Worm (Caenorhabditis elegans) whole organism, L1 larva: ENCODE results near the gene C23H4.8.

Source experiments
- C04F5.9 ChIP-seq: sonication (generic microtip); optimal IDR thresholded peaks from 2 replicates; lab custom pipeline; 2016; ENCODE audit warnings: missing genetic modification characterization, missing compliant biosample characterization
- C16A3.4 ChIP-seq: fragments of 150-350 bp; optimal IDR thresholded peaks from 2 replicates; lab custom pipeline; 2014; ENCODE audit warnings: missing biosample characterization, missing genetic modification characterization
- C34B4.2 ChIP-seq: sonication (generic microtip); optimal IDR thresholded peaks from 2 replicates; lab custom pipeline; 2017; ENCODE audit warnings: mild to moderate bottlenecking, missing genetic modification characterization, missing compliant biosample characterization
- F16B12.6 ChIP-seq: fragments of 150-350 bp; optimal IDR thresholded peaks from 2 replicates; lab custom pipeline; 2014; ENCODE audit warnings: missing biosample characterization, missing genetic modification characterization
- Y116A8C.19 ChIP-seq: sonication (generic microtip); optimal IDR thresholded peaks from 2 replicates; lab custom pipeline; 2016; ENCODE audit warnings: missing compliant biosample characterization, missing genetic modification characterization, borderline replicate concordance
- alr-1 ChIP-seq: fragments of 200-800 bp; sonication (Bioruptor generic); optimal IDR thresholded peaks from 2 replicates; lab custom pipeline; 2018; ENCODE audit warnings: borderline replicate concordance, mild to moderate bottlenecking, missing genetic modification characterization, missing compliant biosample characterization
- aly-2 ChIP-seq: fragments of 150-350 bp; optimal IDR thresholded peaks from 2 replicates; lab custom pipeline; 2014; ENCODE audit warnings: missing biosample characterization, missing genetic modification characterization
- ama-1 ChIP-seq: fragments of 150-350 bp; optimal IDR thresholded peaks from 2 replicates; lab custom pipeline; 2014
- ceh-8 ChIP-seq: fragments of 200-800 bp; sonication (Bioruptor generic); optimal IDR thresholded peaks from 2 replicates; lab custom pipeline; 2018; ENCODE audit warnings: mild to moderate bottlenecking, missing genetic modification characterization, moderate library complexity, missing compliant biosample characterization
- ceh-88 ChIP-seq: fragments of 200-800 bp; sonication (Bioruptor generic); IDR thresholded peaks from 2 replicates; pipeline ENCODE4 v1.3.6; 2022; ENCODE audit warnings: missing genetic modification characterization, missing compliant biosample characterization
- ces-1 ChIP-seq: fragments of 150-350 bp; optimal IDR thresholded peaks from 2 replicates; lab custom pipeline; 2014; ENCODE audit warnings: missing biosample characterization, missing genetic modification reagents, missing genetic modification characterization
- dsc-1 ChIP-seq: sonication (generic microtip); optimal IDR thresholded peaks from 2 replicates; lab custom pipeline; 2016; ENCODE audit warnings: mild to moderate bottlenecking, missing genetic modification characterization, missing compliant biosample characterization
- efl-3 ChIP-seq: fragments of 200-800 bp; sonication (Bioruptor generic); optimal IDR thresholded peaks from 2 replicates; lab custom pipeline; 2018; ENCODE audit warnings: mild to moderate bottlenecking, missing genetic modification characterization, missing compliant biosample characterization
- egl-27 ChIP-seq, 2 experiments: fragments of 150-350 bp in 1 of 2; sonication (generic microtip); optimal IDR thresholded peaks; 3 replicates each; lab custom pipeline; 2017 to 2018; ENCODE audit warnings: missing biosample characterization in 2 of 2, missing genetic modification characterization in 2 of 2, missing genetic modification reagents in 2 of 2
- elt-2 ChIP-seq: sonication (generic microtip); optimal IDR thresholded peaks from 2 replicates; lab custom pipeline; 2016; ENCODE audit warnings: missing genetic modification characterization, mild to moderate bottlenecking, inconsistent platforms, missing compliant biosample characterization, missing genetic modification reagents
- fkh-4 ChIP-seq: sonication (generic microtip); optimal IDR thresholded peaks from 2 replicates; lab custom pipeline; 2016; ENCODE audit warnings: missing compliant biosample characterization, missing genetic modification characterization, borderline replicate concordance
- fkh-8 ChIP-seq: sonication (generic microtip); optimal IDR thresholded peaks from 2 replicates; lab custom pipeline; 2016; ENCODE audit warnings: mild to moderate bottlenecking, missing genetic modification characterization, missing compliant biosample characterization
- grh-1 ChIP-seq: fragments of 200-800 bp; sonication (Bioruptor generic); IDR thresholded peaks from 2 replicates; pipeline ENCODE4 v1.3.6; 2022; ENCODE audit warnings: missing genetic modification reagents, missing genetic modification characterization, missing compliant biosample characterization
- hlh-4 ChIP-seq: sonication (generic microtip); optimal IDR thresholded peaks from 2 replicates; lab custom pipeline; 2016; ENCODE audit warnings: mild to moderate bottlenecking, missing genetic modification characterization, missing compliant biosample characterization
- isw-1 ChIP-seq: fragments of 200-800 bp; sonication (Bioruptor generic); IDR thresholded peaks from 2 replicates; pipeline ENCODE4 v1.3.6; 2022; ENCODE audit warnings: missing genetic modification characterization, missing compliant biosample characterization
- jun-1 ChIP-seq: fragments of 150-350 bp; optimal IDR thresholded peaks from 2 replicates; lab custom pipeline; 2014; ENCODE audit warnings: missing biosample characterization, missing genetic modification reagents, missing genetic modification characterization
- lin-13 ChIP-seq: fragments of 150-350 bp; optimal IDR thresholded peaks from 2 replicates; lab custom pipeline; 2014; ENCODE audit warnings: missing biosample characterization, missing genetic modification reagents, missing genetic modification characterization
- lin-35 ChIP-seq, 2 experiments: fragments of 150-350 bp; optimal IDR thresholded peaks; 2 replicates each; lab custom pipeline; 2014; ENCODE audit warnings: missing biosample characterization in 2 of 2, missing genetic modification characterization in 2 of 2, missing genetic modification reagents in 2 of 2
- lin-39 ChIP-seq: fragments of 150-350 bp; optimal IDR thresholded peaks from 2 replicates; lab custom pipeline; 2014; ENCODE audit warnings: missing biosample characterization, missing genetic modification reagents, missing genetic modification characterization
- mab-9 ChIP-seq: fragments of 200-800 bp; sonication (Bioruptor generic); IDR thresholded peaks from 2 replicates; pipeline ENCODE4 v1.3.6; 2022; ENCODE audit warnings: missing genetic modification reagents, missing genetic modification characterization, missing compliant biosample characterization
- mef-2 ChIP-seq: fragments of 150-350 bp; optimal IDR thresholded peaks from 2 replicates; lab custom pipeline; 2014; ENCODE audit warnings: missing biosample characterization, missing genetic modification characterization
- mep-1 ChIP-seq: fragments of 150-350 bp; optimal IDR thresholded peaks from 2 replicates; lab custom pipeline; 2014; ENCODE audit warnings: missing biosample characterization, missing genetic modification characterization
- nhr-11 ChIP-seq: fragments of 150-350 bp; optimal IDR thresholded peaks from 2 replicates; lab custom pipeline; 2014; ENCODE audit warnings: missing biosample characterization, missing genetic modification characterization
- nhr-12 ChIP-seq: sonication (generic microtip); optimal IDR thresholded peaks from 2 replicates; lab custom pipeline; 2017; ENCODE audit warnings: missing biosample characterization, missing genetic modification characterization
- nhr-20 ChIP-seq: sonication (generic microtip); optimal IDR thresholded peaks from 2 replicates; lab custom pipeline; 2016; ENCODE audit warnings: mild to moderate bottlenecking, missing genetic modification characterization, missing compliant biosample characterization
- nhr-28 ChIP-seq: fragments of 150-350 bp; optimal IDR thresholded peaks from 2 replicates; lab custom pipeline; 2014; ENCODE audit warnings: missing biosample characterization, missing genetic modification characterization
- nhr-47 ChIP-seq: sonication (generic microtip); optimal IDR thresholded peaks from 2 replicates; lab custom pipeline; 2016; ENCODE audit warnings: mild to moderate bottlenecking, missing genetic modification characterization, moderate library complexity, missing compliant biosample characterization
- nhr-76 ChIP-seq: sonication (generic microtip); optimal IDR thresholded peaks from 2 replicates; lab custom pipeline; 2017; ENCODE audit warnings: missing biosample characterization, missing genetic modification characterization
- nhr-84 ChIP-seq: sonication (generic microtip); optimal IDR thresholded peaks from 2 replicates; lab custom pipeline; 2017; ENCODE audit warnings: missing biosample characterization, missing genetic modification characterization
- nhr-85 ChIP-seq: sonication (generic microtip); peaks from one replicate; lab custom pipeline; 2016; ENCODE audit warnings: missing genetic modification characterization, inconsistent platforms, missing compliant biosample characterization
- nhr-90 ChIP-seq: sonication (generic microtip); optimal IDR thresholded peaks from 2 replicates; lab custom pipeline; 2016; ENCODE audit warnings: mild to moderate bottlenecking, missing genetic modification characterization, missing compliant biosample characterization; ENCODE audit not compliant: poor library complexity
- pag-3 ChIP-seq: sonication (generic microtip); optimal IDR thresholded peaks from 2 replicates; lab custom pipeline; 2017; ENCODE audit warnings: missing genetic modification characterization, mild to moderate bottlenecking, missing compliant biosample characterization, antibody characterized with exemption, borderline replicate concordance; ENCODE audit not compliant: insufficient read depth
- pax-3 ChIP-seq: fragments of 200-800 bp; sonication (Bioruptor generic); optimal IDR thresholded peaks from 2 replicates; lab custom pipeline; 2018; ENCODE audit warnings: mild to moderate bottlenecking, missing genetic modification characterization, moderate library complexity, missing compliant biosample characterization
- pqm-1 ChIP-seq: sonication (generic microtip); optimal IDR thresholded peaks from 3 replicates; lab custom pipeline; 2017; ENCODE audit warnings: missing biosample characterization, missing genetic modification characterization
- rnt-1 ChIP-seq: sonication (generic microtip); optimal IDR thresholded peaks from 2 replicates; lab custom pipeline; 2016; ENCODE audit warnings: mild to moderate bottlenecking, missing genetic modification characterization, moderate library complexity, missing compliant biosample characterization
- skn-1 ChIP-seq: fragments of 150-350 bp; optimal IDR thresholded peaks from 2 replicates; lab custom pipeline; 2014; ENCODE audit warnings: missing biosample characterization, missing genetic modification characterization
- sox-4 ChIP-seq: sonication (generic microtip); optimal IDR thresholded peaks from 2 replicates; lab custom pipeline; 2016; ENCODE audit warnings: missing genetic modification characterization, missing compliant biosample characterization
- sptf-1 ChIP-seq: fragments of 150-350 bp; optimal IDR thresholded peaks from 2 replicates; lab custom pipeline; 2014; ENCODE audit warnings: missing biosample characterization, missing genetic modification characterization
- sup-37 ChIP-seq: fragments of 200-800 bp; sonication (Bioruptor generic); optimal IDR thresholded peaks from 2 replicates; lab custom pipeline; 2018; ENCODE audit warnings: mild to moderate bottlenecking, missing genetic modification characterization, missing compliant biosample characterization
- swsn-7 ChIP-seq: sonication (generic microtip); optimal IDR thresholded peaks from 2 replicates; lab custom pipeline; 2016; ENCODE audit warnings: missing genetic modification characterization, missing compliant biosample characterization
- tbx-2 ChIP-seq: sonication (generic microtip); optimal IDR thresholded peaks from 2 replicates; lab custom pipeline; 2016; ENCODE audit warnings: missing genetic modification characterization, missing compliant biosample characterization
- tlp-1 ChIP-seq: fragments of 150-350 bp; optimal IDR thresholded peaks from 2 replicates; lab custom pipeline; 2014; ENCODE audit warnings: missing biosample characterization, missing genetic modification characterization
- unc-130 ChIP-seq: fragments of 150-350 bp; optimal IDR thresholded peaks from 2 replicates; lab custom pipeline; 2017; ENCODE audit warnings: missing biosample characterization, missing genetic modification characterization, inconsistent platforms
- unc-30 ChIP-seq: sonication (generic microtip); optimal IDR thresholded peaks from 2 replicates; lab custom pipeline; 2017; ENCODE audit warnings: missing biosample characterization, missing genetic modification characterization
- unc-62 ChIP-seq: fragments of 150-350 bp; optimal IDR thresholded peaks from 2 replicates; lab custom pipeline; 2014; ENCODE audit warnings: missing biosample characterization, missing genetic modification reagents, missing genetic modification characterization
- unc-86 ChIP-seq: sonication (generic microtip); optimal IDR thresholded peaks from 2 replicates; lab custom pipeline; 2016; ENCODE audit warnings: missing genetic modification characterization, missing compliant biosample characterization
- unc-98 ChIP-seq: fragments of 200-800 bp; sonication (Bioruptor generic); IDR thresholded peaks from 2 replicates; pipeline ENCODE4 v1.3.6; 2022; ENCODE audit warnings: missing genetic modification characterization, missing compliant biosample characterization
- vab-15 ChIP-seq: sonication (generic microtip); optimal IDR thresholded peaks from 2 replicates; lab custom pipeline; 2017; ENCODE audit warnings: missing genotype, mild to moderate bottlenecking, missing genetic modification characterization, missing compliant biosample characterization
- zag-1 ChIP-seq: fragments of 150-350 bp; optimal IDR thresholded peaks from 2 replicates; lab custom pipeline; 2014; ENCODE audit warnings: missing biosample characterization, missing genetic modification characterization
- zip-4 ChIP-seq: fragments of 200-800 bp; sonication (Bioruptor generic); optimal IDR thresholded peaks from 2 replicates; lab custom pipeline; 2018; ENCODE audit warnings: mild to moderate bottlenecking, missing genetic modification characterization, moderate library complexity, missing compliant biosample characterization

The C23H4.8 gene

DNA sequence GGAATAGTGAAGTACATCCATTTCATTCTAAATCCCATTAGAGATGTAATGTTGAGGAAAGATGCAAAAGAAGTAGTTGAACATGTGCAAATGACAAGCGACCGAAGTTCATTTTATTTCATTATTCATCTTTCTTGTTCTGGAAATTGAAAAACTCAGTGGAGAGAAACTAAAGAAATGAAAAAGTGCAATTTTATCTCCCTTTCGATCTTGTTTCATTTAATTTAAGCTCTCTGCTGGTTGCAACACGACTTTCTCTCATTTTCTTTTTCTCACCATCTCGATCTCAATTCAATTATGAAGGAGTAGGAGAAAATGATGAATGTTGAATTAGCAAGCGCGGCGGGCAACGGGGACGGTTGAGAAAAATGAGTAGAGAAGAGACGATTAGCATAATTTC is 32.6 kb upstream of the C23H4.8 start (continued):
- TF ChIP-seq jun-1 (no peak), egl-27 (tag; optimal IDR thresholded peaks at IDR 0.05; lab: Kevin White, UChicago) (no peak), lin-35 (GFP tag; optimal IDR thresholded peaks at IDR 0.05; lab: Kevin White, UChicago) (no peak), unc-130 (tag; lab: Kevin White, UChicago) (no peak), unc-98 (no peak), vab-15 (tag; lab: Kevin White, UChicago) (no peak), lin-39 (tag; lab: Kevin White, UChicago) (no peak), nhr-76 (tag; lab: Kevin White, UChicago) (no peak), nhr-85 (tag; lab: Kevin White, UChicago) (no peak), elt-2 (tag; lab: Kevin White, UChicago) (no peak), dsc-1 (tag; lab: Kevin White, UChicago) (peak; percentile 1), efl-3 (no peak), ceh-88 (GFP tag; lab: Robert Waterston, UW) (no peak), F16B12.6 (no peak), ces-1 (GFP tag; lab: Kevin White, UChicago) (peak; percentile 7), pax-3 (tag; lab: Kevin White, UChicago) (no peak), unc-62 (GFP tag; lab: Kevin White, UChicago) (no peak), C04F5.9 (tag; lab: Kevin White, UChicago) (no peak), fkh-8 (no peak), hlh-4 (no peak), swsn-7 (tag; lab: Kevin White, UChicago) (peak; percentile 23), sox-4 (tag; lab: Kevin White, UChicago) (no peak), pqm-1 (tag; lab: Kevin White, UChicago) (no peak), C34B4.2 (tag; lab: Kevin White, UChicago) (no peak), grh-1 (GFP tag; lab: Robert Waterston, UW) (no peak), alr-1 (tag; lab: Kevin White, UChicago) (no peak), sptf-1 (tag; lab: Kevin White, UChicago) (no peak), C16A3.4 (tag; lab: Kevin White, UChicago) (no peak), mab-9 (GFP tag; lab: Robert Waterston, UW) (no peak), mep-1 (peak; percentile 45), tlp-1 (no peak), rnt-1 (tag; lab: Kevin White, UChicago) (no peak), lin-13 (GFP tag; lab: Kevin White, UChicago) (no peak), fkh-4 (no peak), aly-2 (tag; lab: Kevin White, UChicago) (no peak), nhr-90 (tag; lab: Kevin White, UChicago) (no peak), ceh-8 (no peak), Y116A8C.19 (tag; lab: Kevin White, UChicago) (no peak), tbx-2 (tag; lab: Kevin White, UChicago) (peak; percentile 28), ama-1 (lab: Kevin White, UChicago) (no peak), nhr-28 (tag; lab: Kevin White, UChicago) (no peak), zag-1 (no peak), nhr-47 (peak; percentile 2), isw-1 (no peak), nhr-20 (no peak), nhr-11 (tag; lab: Kevin White, UChicago) (no peak), skn-1 (tag; lab: Kevin White, UChicago) (no peak), zip-4 (no peak), pag-3 (tag; lab: Kevin White, UChicago) (no peak), sup-37 (GFP tag; lab: Kevin White, UChicago) (no peak), unc-86 (tag; lab: Kevin White, UChicago) (no peak), mef-2 (tag; lab: Kevin White, UChicago) (no peak), nhr-84 (no peak), unc-30 (tag; lab: Kevin White, UChicago) (no peak), nhr-12 (tag; lab: Kevin White, UChicago) (no peak)
